Comparison of ENCODE assay signal across 3 worm cellular contexts in the genomic region with DNA sequence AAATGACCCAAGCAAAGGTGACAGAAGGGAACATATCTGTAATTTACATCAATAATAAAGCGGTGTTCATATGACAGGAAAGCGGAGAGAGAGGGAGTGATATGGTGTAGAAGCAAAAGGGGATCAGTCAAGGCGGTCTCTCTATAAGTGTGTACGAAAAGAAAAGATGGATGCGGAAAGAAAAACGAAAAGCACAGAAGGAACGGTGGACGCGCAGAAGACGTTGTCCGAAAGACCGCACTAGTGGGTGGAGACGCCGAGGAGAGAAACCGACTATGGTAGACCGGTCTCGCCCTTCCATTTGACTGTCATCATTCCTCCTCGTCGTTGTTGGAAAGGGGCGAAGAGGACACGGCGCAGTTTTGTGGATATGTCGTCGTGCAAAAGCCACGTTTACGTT.
TF ChIP-seq lines count a peak whose summit lies in the region.

C52G5.2 (plus strand) TSS at position 301 of the 400 bp plus-strand sequence.

TF ChIP-seq in whole organism, L1 larva, 84 proteins besides CTCF, POLR2A, EP300 and RAD21:
- no peak for TF ChIP-seq ama-1 (optimal IDR thresholded peaks at IDR 0.05; lab: Kevin White, UChicago)
- peak; percentile 26 for TF ChIP-seq blmp-1 (tag; optimal IDR thresholded peaks at IDR 0.05; lab: Kevin White, UChicago)

TF ChIP-seq in whole organism, L3 larva, 47 proteins besides CTCF, POLR2A, EP300 and RAD21:
- TF ChIP-seq ztf-4 (tag; optimal IDR thresholded peaks at IDR 0.05; lab: Kevin White, UChicago) (no peak), nhr-23 (tag; optimal IDR thresholded peaks at IDR 0.05; lab: Kevin White, UChicago) (peak; percentile 8)

TF ChIP-seq in whole organism, L4 larva, 104 proteins besides CTCF, POLR2A, EP300 and RAD21:
- 0 out of 2 replicates have a peak, but pooled peaks have one; percentile 7 for TF ChIP-seq set-16 (GFP tag; IDR thresholded peaks at IDR 0.05; lab: Robert Waterston, UW)
- TF ChIP-seq snpc-1.2 (GFP tag; IDR thresholded peaks at IDR 0.05; lab: Robert Waterston, UW), result no peak
- no peak for TF ChIP-seq zip-11 (GFP tag; IDR thresholded peaks at IDR 0.05; lab: Robert Waterston, UW)
